Worm (Caenorhabditis elegans): ENCODE results near the gene C26B9.2.
A peak's percentile ranks its signal among the peaks of the same experiment; 100 is the strongest.

C26B9.2 gene

DNA sequence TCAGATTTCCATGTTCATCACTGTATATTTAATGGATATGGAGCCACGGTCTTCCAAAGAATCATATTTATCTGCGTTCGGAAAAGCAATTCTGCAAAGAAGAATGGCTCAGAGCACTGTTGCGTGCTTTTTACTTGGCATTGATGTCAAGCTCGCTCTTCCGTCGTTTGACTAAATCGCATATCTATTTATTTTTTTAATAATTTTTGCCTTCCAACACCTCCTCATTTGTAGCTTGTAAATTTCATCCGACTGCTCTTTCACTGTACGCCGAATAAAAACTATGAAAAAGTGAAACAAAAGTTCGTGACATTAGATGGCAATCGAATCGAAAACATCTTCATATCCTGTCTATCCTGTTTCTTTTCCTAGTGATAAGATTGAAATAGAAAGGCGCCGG, at the start of gene C26B9.2:
C26B9.2 (plus strand) TSS at position 301 of the 400 bp plus-strand sequence.
- TF ChIP-seq C34F6.9 (tag; optimal IDR thresholded peaks at IDR 0.05): no peak
- TF ChIP-seq sma-9 (GFP tag; optimal IDR thresholded peaks at IDR 0.05): no peak
- TF ChIP-seq sma-9 (tag; optimal IDR thresholded peaks at IDR 0.05): no peak
- TF ChIP-seq F13H6.1 (tag; optimal IDR thresholded peaks at IDR 0.05): no peak
- TF ChIP-seq unc-55 (GFP tag; optimal IDR thresholded peaks at IDR 0.05): no peak
- no peak for TF ChIP-seq R02D3.7 (tag; optimal IDR thresholded peaks at IDR 0.05)
- no peak for TF ChIP-seq unc-39 (tag; optimal IDR thresholded peaks at IDR 0.05)
- no peak for TF ChIP-seq ama-1 (optimal IDR thresholded peaks at IDR 0.05)
- no peak for TF ChIP-seq mab-5 (tag; optimal IDR thresholded peaks at IDR 0.05)
- no peak for TF ChIP-seq ceh-82 (tag; optimal IDR thresholded peaks at IDR 0.05)
- TF ChIP-seq nhr-10 (tag; optimal IDR thresholded peaks at IDR 0.05): no peak
- TF ChIP-seq ztf-4 (tag; optimal IDR thresholded peaks at IDR 0.05): no peak
- TF ChIP-seq ztf-1 (GFP tag; conservative IDR thresholded peaks at IDR 0.05): no peak
- no peak for TF ChIP-seq nhr-6 (tag; optimal IDR thresholded peaks at IDR 0.05)

DNA sequence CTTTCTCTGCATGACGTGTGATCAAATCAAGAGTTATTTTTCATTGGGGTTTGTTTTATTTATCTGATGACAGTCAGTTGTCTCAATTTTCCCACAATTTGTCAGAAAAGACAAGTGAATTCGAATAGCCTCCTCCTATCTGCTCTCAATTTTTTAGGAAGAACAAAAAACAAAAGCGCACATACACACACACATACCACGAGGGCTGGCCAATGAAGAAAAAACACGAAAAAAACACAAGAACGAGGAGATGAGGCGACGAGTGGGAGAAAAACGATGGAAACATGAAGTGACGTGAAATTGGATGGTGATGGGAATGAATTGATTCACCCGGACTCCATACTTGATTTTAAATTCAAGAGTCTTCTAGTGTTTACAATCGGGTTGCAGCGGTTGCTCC, 46.1 kb upstream of the C26B9.2 start:
- TF ChIP-seq zag-1 (tag; optimal IDR thresholded peaks at IDR 0.05) (no peak), nhr-129 (tag; optimal IDR thresholded peaks at IDR 0.05) (peak; percentile 61)

DNA sequence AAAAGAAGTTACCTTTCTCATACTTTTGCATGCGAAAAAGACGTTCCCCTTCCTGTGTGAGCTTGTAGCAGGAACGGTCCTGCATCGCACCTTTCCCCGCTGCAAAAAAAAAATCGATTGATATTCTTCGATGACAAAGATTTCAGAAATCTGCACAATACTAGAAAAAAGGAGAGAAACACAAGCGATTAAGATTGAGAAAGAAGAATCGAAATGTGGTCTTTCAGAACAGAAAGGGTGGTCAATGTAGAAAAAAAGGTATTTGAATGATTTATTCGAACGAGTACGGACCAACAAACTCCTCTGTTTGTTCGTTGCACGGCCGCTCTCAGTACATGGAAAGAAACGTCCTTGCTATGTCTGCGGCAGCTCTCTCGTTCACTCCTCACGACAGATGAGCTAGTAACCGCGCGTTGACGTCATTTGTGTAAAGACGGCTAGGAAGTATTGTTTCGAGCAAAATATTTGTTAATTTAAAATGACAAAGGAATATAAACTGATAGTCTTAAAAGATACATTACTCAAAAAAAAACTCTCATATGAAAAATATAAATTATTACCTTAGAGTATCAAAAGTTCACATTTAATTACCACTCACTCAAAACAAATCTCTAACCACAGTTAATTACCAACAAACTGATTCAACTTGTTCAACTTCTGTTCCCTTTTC, 41.9 kb upstream of the C26B9.2 start, which contains the start of gene ift-81:
ift-81 (plus strand) TSS at position 620 of the 670 bp plus-strand sequence.
- TF ChIP-seq unc-55 (GFP tag; optimal IDR thresholded peaks at IDR 0.05) (peak; percentile 83), gmeb-1 (tag; optimal IDR thresholded peaks at IDR 0.05) (peak; percentile 39), nhr-25 (tag; optimal IDR thresholded peaks at IDR 0.05) (no peak), lsy-2 (tag; optimal IDR thresholded peaks at IDR 0.05) (peak; percentile 37 to 67), nhr-21 (tag; optimal IDR thresholded peaks at IDR 0.05) (no peak), nhr-129 (tag; optimal IDR thresholded peaks at IDR 0.05) (peak; percentile 69), lin-11 (tag; optimal IDR thresholded peaks at IDR 0.05) (peak; percentile 4), lin-13 (GFP tag; optimal IDR thresholded peaks at IDR 0.05) (peak; percentile 44), F13H6.1 (tag; optimal IDR thresholded peaks at IDR 0.05) (peak; percentile 59), crh-2 (tag; optimal IDR thresholded peaks at IDR 0.05) (peak; percentile 40), mab-5 (tag; optimal IDR thresholded peaks at IDR 0.05) (peak; percentile 76), fos-1 (tag; optimal IDR thresholded peaks at IDR 0.05) (peak; percentile 5), sem-4 (tag; optimal IDR thresholded peaks at IDR 0.05) (no peak), C34F6.9 (tag; optimal IDR thresholded peaks at IDR 0.05) (peak; percentile 57), Y55F3AM.14 (GFP tag; optimal IDR thresholded peaks at IDR 0.05) (no peak), sma-9 (GFP tag; optimal IDR thresholded peaks at IDR 0.05) (peak; percentile 62), sma-9 (tag; optimal IDR thresholded peaks at IDR 0.05) (no peak)

DNA sequence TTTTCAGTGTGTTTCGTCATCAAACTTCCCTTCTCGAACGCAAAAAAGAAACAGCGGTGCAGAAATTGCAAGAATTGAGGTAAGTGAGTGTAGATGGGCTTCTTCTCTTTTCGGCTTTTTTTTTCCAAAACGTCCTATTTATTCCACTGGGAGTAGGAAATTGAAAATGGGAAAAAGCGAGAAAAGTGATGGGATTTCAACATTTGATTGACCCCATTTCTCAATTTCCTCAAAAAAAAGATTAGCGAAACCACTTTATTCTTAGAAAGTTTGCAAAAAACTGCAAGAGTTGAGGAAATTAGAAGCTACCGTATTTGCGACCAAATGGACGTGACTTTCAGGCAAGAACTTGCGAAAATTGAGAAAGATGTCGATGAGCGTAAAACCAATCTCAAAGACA, 36.5 kb upstream of the C26B9.2 start, which contains the start of gene ags-3:
ags-3 (minus strand) TSS at position 101 of the 400 bp plus-strand sequence.
- TF ChIP-seq mbf-1 (tag; optimal IDR thresholded peaks at IDR 0.05) (no peak), lsy-2 (tag; optimal IDR thresholded peaks at IDR 0.05) (no peak), Y55F3AM.14 (GFP tag; optimal IDR thresholded peaks at IDR 0.05) (no peak), nhr-10 (tag; optimal IDR thresholded peaks at IDR 0.05) (no peak), nhr-77 (tag; optimal IDR thresholded peaks at IDR 0.05) (no peak), skn-1 (tag; optimal IDR thresholded peaks at IDR 0.05) (no peak), unc-55 (GFP tag; optimal IDR thresholded peaks at IDR 0.05) (no peak), elt-3 (tag; optimal IDR thresholded peaks at IDR 0.05) (no peak), nhr-6 (tag; optimal IDR thresholded peaks at IDR 0.05) (no peak), ama-1 (optimal IDR thresholded peaks at IDR 0.05) (no peak), ceh-16 (tag; optimal IDR thresholded peaks at IDR 0.05) (no peak), egl-27 (tag; optimal IDR thresholded peaks at IDR 0.05) (no peak), ztf-1 (GFP tag; conservative IDR thresholded peaks at IDR 0.05) (no peak), ZK546.5 (tag; optimal IDR thresholded peaks at IDR 0.05) (no peak)

DNA sequence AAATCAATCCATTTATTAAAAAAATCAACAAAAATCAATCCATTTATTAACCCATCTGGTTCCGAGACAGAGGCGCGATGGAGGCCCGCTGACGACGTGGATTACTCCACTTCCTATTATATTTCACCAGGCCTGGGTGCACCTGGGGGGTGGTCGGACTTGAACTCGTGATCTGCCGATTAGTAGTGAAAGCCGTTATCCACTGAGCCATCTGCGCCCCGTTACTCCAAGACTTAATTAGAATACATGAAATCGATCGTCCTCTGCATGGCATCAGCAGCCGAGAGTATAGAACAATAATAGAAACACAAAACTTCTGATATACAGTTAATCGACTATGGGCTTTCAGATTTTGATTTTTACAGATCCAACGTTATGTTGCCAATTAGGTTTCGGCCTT, 30.4 kb upstream of the C26B9.2 start:
- TF ChIP-seq alr-1 (tag; optimal IDR thresholded peaks at IDR 0.05) (no peak), peb-1 (tag; optimal IDR thresholded peaks at IDR 0.05) (no peak), ceh-82 (tag; optimal IDR thresholded peaks at IDR 0.05) (no peak), unc-39 (tag; optimal IDR thresholded peaks at IDR 0.05) (no peak), dmd-4 (tag; optimal IDR thresholded peaks at IDR 0.05) (no peak), lsy-2 (tag; optimal IDR thresholded peaks at IDR 0.05) (no peak), aly-2 (tag; optimal IDR thresholded peaks at IDR 0.05) (no peak), ama-1 (optimal IDR thresholded peaks at IDR 0.05) (no peak), lin-13 (GFP tag; optimal IDR thresholded peaks at IDR 0.05) (no peak), nhr-25 (tag; optimal IDR thresholded peaks at IDR 0.05) (no peak), unc-55 (GFP tag; optimal IDR thresholded peaks at IDR 0.05) (no peak), ZK546.5 (tag; optimal IDR thresholded peaks at IDR 0.05) (no peak), ztf-1 (GFP tag; conservative IDR thresholded peaks at IDR 0.05) (no peak), R02D3.7 (tag; optimal IDR thresholded peaks at IDR 0.05) (no peak), sem-4 (tag; optimal IDR thresholded peaks at IDR 0.05) (no peak), nhr-129 (tag; optimal IDR thresholded peaks at IDR 0.05) (no peak), Y55F3AM.14 (GFP tag; optimal IDR thresholded peaks at IDR 0.05) (no peak)

Data from whole organism, L2 larva.